Worm (Caenorhabditis elegans): Measurements from ENCODE around the gene C29E4.12.

- TF ChIP-seq nhr-27 (tag; optimal IDR thresholded peaks at IDR 0.05) = no peak
- no peak for TF ChIP-seq snpc-4 (GFP tag; optimal IDR thresholded peaks at IDR 0.05)
- TF ChIP-seq snpc-4 (tag; optimal IDR thresholded peaks at IDR 0.05) = no peak
- no peak for TF ChIP-seq let-607 (tag; optimal IDR thresholded peaks at IDR 0.05)
- TF ChIP-seq rec-8 (tag; optimal IDR thresholded peaks at IDR 0.05) = no peak
- no peak for TF ChIP-seq F52B5.7 (tag; optimal IDR thresholded peaks at IDR 0.05)
- no peak for TF ChIP-seq mxl-1 (tag; optimal IDR thresholded peaks at IDR 0.05)
- TF ChIP-seq nhr-80 (tag; optimal IDR thresholded peaks at IDR 0.05) = no peak
- no peak for TF ChIP-seq F49E8.2 (tag; optimal IDR thresholded peaks at IDR 0.05; ENCODE audit: insufficient read depth)
- no peak for TF ChIP-seq ets-4 (GFP tag; optimal IDR thresholded peaks at IDR 0.05)
- no peak for TF ChIP-seq F37B4.10 (GFP tag; IDR thresholded peaks at IDR 0.05)
- no peak for TF ChIP-seq dox-1 (GFP tag; IDR thresholded peaks at IDR 0.05)
- TF ChIP-seq dpl-1 (GFP tag; optimal IDR thresholded peaks at IDR 0.05) = no peak
- no peak for TF ChIP-seq unc-62 (GFP tag; optimal IDR thresholded peaks at IDR 0.05)
Observed at ce11 chrIII:7981233-7981632, 40.3 kb downstream of the C29E4.12 start.

Data from whole organism, young adult.